Worm (Caenorhabditis elegans) whole organism, young adult: Measurements from ENCODE around the gene elo-9.

Experiments
- F52B5.7 ChIP-seq: sonication (generic microtip); optimal IDR thresholded peaks from 2 replicates; lab custom pipeline; 2016; ENCODE audit warnings: mild to moderate bottlenecking, missing genetic modification characterization, missing compliant biosample characterization
- cebp-2 ChIP-seq: fragments of 200-800 bp; sonication (Bioruptor generic); IDR thresholded peaks from 2 replicates; pipeline ENCODE4 v1.3.6; 2022; ENCODE audit warnings: missing genetic modification characterization, missing compliant biosample characterization
- hmg-1.2 ChIP-seq: fragments of 200-800 bp; sonication (Bioruptor generic); IDR thresholded peaks from 2 replicates; pipeline ENCODE4 v1.3.6; 2022; ENCODE audit warnings: missing genetic modification reagents, missing genetic modification characterization, missing compliant biosample characterization
- lin-35 ChIP-seq, 3 experiments: fragments of 150-350 bp in 2 of 3; sonication (generic microtip) in 1 of 3; optimal IDR thresholded peaks; 2 replicates each; lab custom pipeline; 2014 to 2018; ENCODE audit warnings: missing biosample characterization in 3 of 3, missing genetic modification characterization in 3 of 3, missing genetic modification reagents in 3 of 3
- lir-1 ChIP-seq: fragments of 200-800 bp; sonication (Bioruptor generic); conservative IDR thresholded peaks from 2 replicates; pipeline ENCODE4 v1.3.6; 2022; ENCODE audit warnings: missing genetic modification reagents, missing genetic modification characterization, missing compliant biosample characterization
- madf-10 ChIP-seq: sonication (generic microtip); optimal IDR thresholded peaks from 2 replicates; lab custom pipeline; 2016; ENCODE audit warnings: mild to moderate bottlenecking, missing genetic modification characterization, missing compliant biosample characterization
- mxl-1 ChIP-seq: sonication (generic microtip); optimal IDR thresholded peaks from 2 replicates; lab custom pipeline; 2016; ENCODE audit warnings: missing genetic modification characterization, missing compliant biosample characterization
- nhr-90 ChIP-seq: sonication (generic microtip); optimal IDR thresholded peaks from 2 replicates; lab custom pipeline; 2016; ENCODE audit warnings: missing genotype, mild to moderate bottlenecking, missing genetic modification characterization, missing compliant biosample characterization
- sea-2 ChIP-seq: fragments of 200-800 bp; sonication (Bioruptor generic); IDR thresholded peaks from 2 replicates; pipeline ENCODE4 v1.3.6; 2022; ENCODE audit warnings: missing genetic modification characterization, missing compliant biosample characterization
- unc-130 ChIP-seq: sonication (generic microtip); optimal IDR thresholded peaks from 2 replicates; lab custom pipeline; 2016; ENCODE audit warnings: missing genetic modification reagents, missing genetic modification characterization, missing compliant biosample characterization
- unc-62 ChIP-seq: fragments of 150-350 bp; optimal IDR thresholded peaks from 2 replicates; lab custom pipeline; 2014; ENCODE audit warnings: missing biosample characterization, missing genetic modification reagents, missing genetic modification characterization

DNA sequence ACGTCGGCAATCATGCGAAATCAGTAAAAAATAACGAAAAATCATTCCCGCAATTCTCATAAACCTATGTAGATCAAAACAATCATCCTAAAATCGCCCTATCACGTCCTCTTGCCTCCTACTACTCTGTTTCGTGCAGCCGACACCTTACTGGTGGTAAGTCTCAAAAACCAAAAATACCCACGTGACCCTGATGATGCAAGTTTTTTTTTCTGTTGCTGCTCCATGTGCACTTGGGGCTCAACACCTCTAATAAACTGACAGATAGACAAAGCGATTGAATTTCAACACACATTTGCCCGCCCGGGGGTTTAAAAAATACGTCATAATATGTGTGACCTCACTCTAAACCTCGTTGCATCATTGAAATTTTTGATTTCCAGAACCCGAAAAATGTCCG lies 47.1 kb downstream of the elo-9 start:
- no peak for TF ChIP-seq nhr-90
- TF ChIP-seq sea-2, result no peak
- TF ChIP-seq lin-35 (GFP tag; optimal IDR thresholded peaks at IDR 0.05; lab: Kevin White, UChicago), result no peak
- no peak for TF ChIP-seq F52B5.7 (tag; lab: Kevin White, UChicago)
- no peak for TF ChIP-seq lir-1 (GFP tag; lab: Robert Waterston, UW)
- no peak for TF ChIP-seq unc-130 (GFP tag; lab: Kevin White, UChicago)
- TF ChIP-seq mxl-1, result no peak
- TF ChIP-seq unc-62, result no peak
- no peak for TF ChIP-seq hmg-1.2 (GFP tag; lab: Robert Waterston, UW)
- TF ChIP-seq cebp-2, result no peak
- no peak for TF ChIP-seq madf-10 (tag; lab: Kevin White, UChicago)
